Worm (Caenorhabditis elegans) whole organism, mixed stage, embryonic: ENCODE data around the gene Y46G5A.20.
A peak's percentile ranks its signal among the peaks of the same experiment; 100 is the strongest.

Source experiments
- blmp-1 ChIP-seq: fragments of 150-350 bp; optimal IDR thresholded peaks from 2 replicates; lab custom pipeline; 2014; ENCODE audit warnings: missing biosample characterization, missing genetic modification characterization
- ceh-39 ChIP-seq: fragments of 150-350 bp; optimal IDR thresholded peaks from 2 replicates; lab custom pipeline; 2014; ENCODE audit warnings: missing biosample characterization, missing genetic modification characterization
- ceh-43 ChIP-seq: fragments of 200-800 bp; sonication (Bioruptor generic); optimal IDR thresholded peaks from 2 replicates; lab custom pipeline; 2018; ENCODE audit warnings: mild to moderate bottlenecking, missing genetic modification characterization, moderate library complexity, missing compliant biosample characterization
- ceh-83 ChIP-seq: fragments of 200-800 bp; sonication (Bioruptor generic); optimal IDR thresholded peaks from 2 replicates; lab custom pipeline; 2018; ENCODE audit warnings: mild to moderate bottlenecking, missing genetic modification characterization, missing compliant biosample characterization
- ces-1 ChIP-seq: fragments of 150-350 bp; optimal IDR thresholded peaks from 2 replicates; lab custom pipeline; 2014; ENCODE audit warnings: missing biosample characterization, missing genetic modification reagents, missing genetic modification characterization
- cnd-1 ChIP-seq: fragments of 200-800 bp; sonication (Bioruptor generic); optimal IDR thresholded peaks from 2 replicates; lab custom pipeline; 2018; ENCODE audit warnings: mild to moderate bottlenecking, missing genetic modification characterization, missing compliant biosample characterization
- drap-1 ChIP-seq: fragments of 200-800 bp; sonication (Bioruptor generic); optimal IDR thresholded peaks from 3 replicates; lab custom pipeline; 2018; ENCODE audit warnings: mild to moderate bottlenecking, missing genetic modification characterization, missing compliant biosample characterization
- elt-1 ChIP-seq: sonication (generic microtip); optimal IDR thresholded peaks from 2 replicates; lab custom pipeline; 2017; ENCODE audit warnings: missing genetic modification characterization, mild to moderate bottlenecking, missing compliant biosample characterization, antibody characterized with exemption, moderate library complexity, borderline replicate concordance; ENCODE audit not compliant: insufficient read depth
- elt-3 ChIP-seq: fragments of 150-350 bp; optimal IDR thresholded peaks from 2 replicates; lab custom pipeline; 2014; ENCODE audit warnings: missing biosample characterization, missing genetic modification characterization
- flh-1 ChIP-seq: fragments of 200-800 bp; sonication (Bioruptor generic); optimal IDR thresholded peaks from 2 replicates; lab custom pipeline; 2018; ENCODE audit warnings: mild to moderate bottlenecking, missing genetic modification characterization, moderate library complexity, missing compliant biosample characterization
- ham-2 ChIP-seq: fragments of 200-800 bp; sonication (Bioruptor generic); optimal IDR thresholded peaks from 2 replicates; lab custom pipeline; 2018; ENCODE audit warnings: mild to moderate bottlenecking, missing genetic modification characterization, missing compliant biosample characterization
- lin-13 ChIP-seq: fragments of 150-350 bp; optimal IDR thresholded peaks from 2 replicates; lab custom pipeline; 2014; ENCODE audit warnings: missing biosample characterization, missing genetic modification characterization
- lin-32 ChIP-seq: fragments of 200-800 bp; sonication (Bioruptor generic); optimal IDR thresholded peaks from 2 replicates; lab custom pipeline; 2018; ENCODE audit warnings: mild to moderate bottlenecking, missing genetic modification characterization, missing compliant biosample characterization
- lsy-2 ChIP-seq: fragments of 150-350 bp; optimal IDR thresholded peaks from 2 replicates; lab custom pipeline; 2014; ENCODE audit warnings: missing biosample characterization, missing genetic modification characterization
- mab-5 ChIP-seq: fragments of 150-350 bp; optimal IDR thresholded peaks from 2 replicates; lab custom pipeline; 2014; ENCODE audit warnings: missing biosample characterization, missing genetic modification characterization
- mep-1 ChIP-seq: fragments of 150-350 bp; optimal IDR thresholded peaks from 2 replicates; lab custom pipeline; 2017; ENCODE audit warnings: missing biosample characterization, missing genetic modification reagents, missing genetic modification characterization, inconsistent platforms
- nhr-12 ChIP-seq: fragments of 150-350 bp; optimal IDR thresholded peaks from 2 replicates; lab custom pipeline; 2014; ENCODE audit warnings: missing biosample characterization, missing genetic modification characterization
- nhr-2 ChIP-seq: fragments of 150-350 bp; optimal IDR thresholded peaks from 2 replicates; lab custom pipeline; 2014; ENCODE audit warnings: missing biosample characterization, missing genetic modification characterization
- nhr-237 ChIP-seq: fragments of 150-350 bp; optimal IDR thresholded peaks from 2 replicates; lab custom pipeline; 2014; ENCODE audit warnings: missing biosample characterization, missing genetic modification characterization
- nhr-28 ChIP-seq: fragments of 150-350 bp; optimal IDR thresholded peaks from 2 replicates; lab custom pipeline; 2014; ENCODE audit warnings: missing biosample characterization, missing genetic modification characterization
- nhr-76 ChIP-seq: sonication (generic microtip); optimal IDR thresholded peaks from 2 replicates; lab custom pipeline; 2017; ENCODE audit warnings: missing biosample characterization, missing genetic modification characterization
- pha-4 ChIP-seq: fragments of 150-350 bp; optimal IDR thresholded peaks from 2 replicates; lab custom pipeline; 2018; ENCODE audit warnings: missing biosample characterization, missing genetic modification reagents, missing genetic modification characterization
- sem-2 ChIP-seq: fragments of 200-800 bp; sonication (Bioruptor generic); optimal IDR thresholded peaks from 2 replicates; lab custom pipeline; 2018; ENCODE audit warnings: mild to moderate bottlenecking, missing genetic modification characterization, missing compliant biosample characterization
- snpc-4 ChIP-seq: fragments of 150-350 bp; optimal IDR thresholded peaks from 2 replicates; lab custom pipeline; 2014; ENCODE audit warnings: missing biosample characterization, missing genetic modification characterization
- sptf-1 ChIP-seq: sonication (generic microtip); optimal IDR thresholded peaks from 2 replicates; lab custom pipeline; 2017; ENCODE audit warnings: mild to moderate bottlenecking, missing genetic modification characterization, moderate library complexity, missing compliant biosample characterization
- unc-120 ChIP-seq: sonication (generic microtip); optimal IDR thresholded peaks from 2 replicates; lab custom pipeline; 2017; ENCODE audit warnings: missing genetic modification characterization, missing compliant biosample characterization; ENCODE audit not compliant: poor library complexity, severe bottlenecking
- unc-39 ChIP-seq: fragments of 150-350 bp; optimal IDR thresholded peaks from 2 replicates; lab custom pipeline; 2014; ENCODE audit warnings: missing biosample characterization, missing genetic modification characterization
- unc-62 ChIP-seq: fragments of 150-350 bp; optimal IDR thresholded peaks from 2 replicates; lab custom pipeline; 2014; ENCODE audit warnings: missing biosample characterization, missing genetic modification reagents, missing genetic modification characterization
- zip-8 ChIP-seq: fragments of 150-350 bp; optimal IDR thresholded peaks from 2 replicates; lab custom pipeline; 2014; ENCODE audit warnings: missing biosample characterization, missing genetic modification characterization
- ztf-11 ChIP-seq: fragments of 150-350 bp; optimal IDR thresholded peaks from 2 replicates; lab custom pipeline; 2014; ENCODE audit warnings: missing biosample characterization, missing genetic modification characterization

The Y46G5A.20 gene

ce11 chrII:12826752-12827151, 15.9 kb downstream of the Y46G5A.20 start, which contains the start of gene Y46G5A.38:
TSS of gene Y46G5A.38 (plus strand) at chrII:12827052.
- TF ChIP-seq zip-8 (tag; lab: Kevin White, UChicago) = no peak
- TF ChIP-seq ceh-39 (tag; lab: Kevin White, UChicago) = no peak
- TF ChIP-seq blmp-1 (tag; lab: Kevin White, UChicago) = no peak
- TF ChIP-seq lin-13 (tag; lab: Kevin White, UChicago) = no peak
- no peak for TF ChIP-seq lin-32 (GFP tag; lab: Kevin White, UChicago)
- no peak for TF ChIP-seq sem-2 (GFP tag; lab: Kevin White, UChicago)
- no peak for TF ChIP-seq ham-2
- no peak for TF ChIP-seq unc-120
- no peak for TF ChIP-seq mep-1 (tag; lab: Kevin White, UChicago)
- TF ChIP-seq cnd-1 (tag; lab: Kevin White, UChicago) = no peak
- no peak for TF ChIP-seq elt-1 (tag; lab: Kevin White, UChicago)
- no peak for TF ChIP-seq ces-1 (GFP tag; lab: Kevin White, UChicago)
- no peak for TF ChIP-seq unc-62 (GFP tag; lab: Kevin White, UChicago)
- no peak for TF ChIP-seq snpc-4 (tag; lab: Kevin White, UChicago)
- TF ChIP-seq sptf-1 (tag; lab: Kevin White, UChicago) = no peak
- no peak for TF ChIP-seq nhr-28
- no peak for TF ChIP-seq lsy-2 (tag; lab: Kevin White, UChicago)
- TF ChIP-seq pha-4 (tag; lab: Kevin White, UChicago) = no peak
- TF ChIP-seq, all 35 proteins: peak for 0

DNA sequence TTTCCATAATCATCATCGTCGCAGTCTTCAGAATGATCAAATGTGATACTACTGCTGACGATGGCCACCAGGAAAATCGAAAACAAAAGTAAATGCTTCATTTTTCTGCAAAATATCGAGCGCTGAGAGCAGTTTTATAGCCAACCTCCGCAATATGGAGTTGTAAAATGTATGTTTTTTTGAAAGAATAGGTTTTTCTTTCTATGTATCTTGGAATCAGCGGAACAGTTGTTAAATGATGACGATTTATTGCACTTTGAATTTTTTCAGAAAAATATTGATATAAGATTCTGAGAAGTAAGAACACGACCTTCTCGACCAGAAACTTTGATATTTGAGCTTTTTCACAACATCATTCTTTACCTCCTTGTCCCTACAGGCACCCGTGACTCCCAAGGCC, 18.1 kb downstream of the Y46G5A.20 start, which contains the start of gene Y46G5A.23:
Gene Y46G5A.23 (minus strand): TSS at position 101 of the 400 bp plus-strand sequence.
- TF ChIP-seq ceh-83 (GFP tag; lab: Kevin White, UChicago) = no peak
- no peak for TF ChIP-seq ces-1 (GFP tag; lab: Kevin White, UChicago)
- TF ChIP-seq blmp-1 (tag; lab: Kevin White, UChicago) = no peak
- TF ChIP-seq unc-120 = no peak
- no peak for TF ChIP-seq elt-3 (tag; lab: Kevin White, UChicago)
- TF ChIP-seq drap-1 (GFP tag; lab: Kevin White, UChicago) = no peak
- TF ChIP-seq unc-62 (GFP tag; lab: Kevin White, UChicago) = no peak
- TF ChIP-seq cnd-1 (tag; lab: Kevin White, UChicago) = no peak
- no peak for TF ChIP-seq nhr-28
- no peak for TF ChIP-seq lin-13 (tag; lab: Kevin White, UChicago)
- no peak for TF ChIP-seq unc-39 (tag; lab: Kevin White, UChicago)
- TF ChIP-seq nhr-76 (tag; lab: Kevin White, UChicago) = no peak
- no peak for TF ChIP-seq mab-5 (tag; lab: Kevin White, UChicago)
- TF ChIP-seq nhr-12 (tag; lab: Kevin White, UChicago) = no peak
- TF ChIP-seq nhr-2 = no peak
- TF ChIP-seq sptf-1 (tag; lab: Kevin White, UChicago) = no peak
- no peak for TF ChIP-seq lsy-2 (tag; lab: Kevin White, UChicago)

- TF ChIP-seq flh-1 (GFP tag; lab: Kevin White, UChicago) = no peak
- no peak for TF ChIP-seq sptf-1 (tag; lab: Kevin White, UChicago)
- no peak for TF ChIP-seq nhr-28
- TF ChIP-seq, all 35 proteins: peak for 0
Observed at ce11 chrII:12830347-12830746, 19.5 kb downstream of the Y46G5A.20 start, which contains the start of gene bcmo-1. TSS of gene bcmo-1 (plus strand) at chrII:12830676.

- TF ChIP-seq nhr-237 = no peak
- TF ChIP-seq zip-8 (tag; lab: Kevin White, UChicago) = peak; percentile 14
Observed at ce11 chrII:12840057-12840456, 29.2 kb downstream of the Y46G5A.20 start, which contains the start of gene lgc-35. TSS of gene lgc-35 (minus strand) at chrII:12840157.

DNA sequence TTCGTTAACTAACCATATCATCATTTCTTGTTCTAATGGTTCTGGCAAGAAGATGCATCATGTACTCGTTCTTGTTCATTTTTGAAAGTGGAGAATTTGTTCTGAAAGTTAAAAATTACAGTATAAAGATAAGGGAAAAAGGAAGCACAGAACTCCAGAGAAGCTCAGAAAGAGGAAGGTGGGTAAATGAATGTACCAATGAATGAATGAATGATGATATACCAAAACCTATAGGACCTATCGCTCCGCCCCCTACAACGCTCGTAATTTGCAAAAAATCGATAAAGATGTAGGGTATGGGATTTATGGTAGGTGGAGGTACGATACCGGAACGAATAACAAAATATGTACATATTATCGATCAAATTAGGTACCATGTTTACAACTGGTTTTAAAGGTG, 36.9 kb downstream of the Y46G5A.20 start, which contains the start of gene pes-10:
Gene pes-10 (minus strand): TSS at position 101 of the 400 bp plus-strand sequence.
- TF ChIP-seq unc-62 (GFP tag; lab: Kevin White, UChicago) (no peak), nhr-12 (tag; lab: Kevin White, UChicago) (no peak), flh-1 (GFP tag; lab: Kevin White, UChicago) (no peak), blmp-1 (tag; lab: Kevin White, UChicago) (no peak)

ce11 chrII:12850129-12850528, 39.3 kb downstream of the Y46G5A.20 start, which contains the start of gene Y46G5A.28:
TSS of gene Y46G5A.28 (plus strand) at chrII:12850429.
- no peak for TF ChIP-seq zip-8 (tag; lab: Kevin White, UChicago)
- no peak for TF ChIP-seq unc-62 (GFP tag; lab: Kevin White, UChicago)
- no peak for TF ChIP-seq nhr-76 (tag; lab: Kevin White, UChicago)
- TF ChIP-seq elt-3 (tag; lab: Kevin White, UChicago) = no peak
- TF ChIP-seq ham-2 = no peak
- no peak for TF ChIP-seq unc-120
- no peak for TF ChIP-seq ceh-43
- TF ChIP-seq ces-1 (GFP tag; lab: Kevin White, UChicago) = no peak
- no peak for TF ChIP-seq sem-2 (GFP tag; lab: Kevin White, UChicago)
- TF ChIP-seq lin-13 (tag; lab: Kevin White, UChicago) = no peak
- no peak for TF ChIP-seq ztf-11 (tag; lab: Kevin White, UChicago)
- no peak for TF ChIP-seq nhr-237
- no peak for TF ChIP-seq nhr-12 (tag; lab: Kevin White, UChicago)
- TF ChIP-seq ceh-83 (GFP tag; lab: Kevin White, UChicago) = no peak
- no peak for TF ChIP-seq flh-1 (GFP tag; lab: Kevin White, UChicago)
